Fruit fly (Drosophila melanogaster) S2 (cell line): ENCODE data around the gene CG42263.

ENCODE experiments used
- CG8478 ChIP-seq: fragments of >200 bp; optimal IDR thresholded peaks from 2 replicates; lab custom pipeline; 2018
- CTCF ChIP-seq, 2 experiments: fragments of >200 bp; optimal IDR thresholded peaks; 2 replicates each; lab custom pipeline; 2018

The CG42263 gene

DNA sequence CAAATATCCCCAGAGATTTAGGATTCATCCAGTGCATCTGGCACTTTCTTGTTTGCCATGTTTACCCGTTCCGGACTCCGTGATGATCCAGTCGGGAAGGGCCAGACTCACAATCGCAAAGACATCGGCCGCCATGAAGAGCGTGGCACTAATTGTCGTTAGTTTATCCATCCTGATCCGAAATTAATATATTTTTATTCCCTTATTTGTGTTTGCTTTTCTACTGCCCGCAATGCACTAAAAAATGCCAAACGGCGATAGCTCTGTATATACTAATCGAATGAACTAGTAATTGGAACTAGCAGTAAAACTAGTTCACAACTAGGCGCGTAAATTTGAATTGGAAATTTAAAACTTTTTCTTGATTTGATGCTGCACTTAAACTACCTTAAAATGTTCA, 24.0 kb upstream of the CG42263 start, which contains the start of gene CG14182:
TSS of gene CG14182 (minus strand) at position 221 of the 400 bp plus-strand sequence.
- TF ChIP-seq CTCF (optimal IDR thresholded peaks at IDR 0.05; lab: Kevin White, UChicago) (no peak), CG8478 (lab: Kevin White, UChicago) (no peak)

DNA sequence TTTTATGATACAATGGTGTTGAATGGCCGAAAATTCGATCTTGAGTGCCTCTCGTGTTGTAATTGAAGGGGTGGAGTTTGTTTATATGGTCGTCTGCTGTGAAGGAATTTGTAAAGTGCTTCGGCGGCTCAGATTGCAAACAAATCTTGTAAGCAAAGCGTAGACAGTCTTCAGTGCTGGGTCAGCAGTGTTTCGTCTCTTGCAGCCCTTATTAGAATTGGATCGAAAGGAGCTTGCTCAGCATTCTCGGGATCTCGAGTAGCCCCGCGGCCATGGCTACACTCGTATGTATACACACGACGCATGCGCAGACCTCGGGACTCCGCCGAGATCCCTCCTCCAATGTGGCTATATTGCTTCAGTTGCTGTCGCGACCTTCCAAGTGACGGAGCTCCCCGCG, 22.5 kb upstream of the CG42263 start:
- TF ChIP-seq CTCF (optimal IDR thresholded peaks at IDR 0.05; lab: Kevin White, UChicago) (no peak), CG8478 (lab: Kevin White, UChicago) (no peak)

DNA sequence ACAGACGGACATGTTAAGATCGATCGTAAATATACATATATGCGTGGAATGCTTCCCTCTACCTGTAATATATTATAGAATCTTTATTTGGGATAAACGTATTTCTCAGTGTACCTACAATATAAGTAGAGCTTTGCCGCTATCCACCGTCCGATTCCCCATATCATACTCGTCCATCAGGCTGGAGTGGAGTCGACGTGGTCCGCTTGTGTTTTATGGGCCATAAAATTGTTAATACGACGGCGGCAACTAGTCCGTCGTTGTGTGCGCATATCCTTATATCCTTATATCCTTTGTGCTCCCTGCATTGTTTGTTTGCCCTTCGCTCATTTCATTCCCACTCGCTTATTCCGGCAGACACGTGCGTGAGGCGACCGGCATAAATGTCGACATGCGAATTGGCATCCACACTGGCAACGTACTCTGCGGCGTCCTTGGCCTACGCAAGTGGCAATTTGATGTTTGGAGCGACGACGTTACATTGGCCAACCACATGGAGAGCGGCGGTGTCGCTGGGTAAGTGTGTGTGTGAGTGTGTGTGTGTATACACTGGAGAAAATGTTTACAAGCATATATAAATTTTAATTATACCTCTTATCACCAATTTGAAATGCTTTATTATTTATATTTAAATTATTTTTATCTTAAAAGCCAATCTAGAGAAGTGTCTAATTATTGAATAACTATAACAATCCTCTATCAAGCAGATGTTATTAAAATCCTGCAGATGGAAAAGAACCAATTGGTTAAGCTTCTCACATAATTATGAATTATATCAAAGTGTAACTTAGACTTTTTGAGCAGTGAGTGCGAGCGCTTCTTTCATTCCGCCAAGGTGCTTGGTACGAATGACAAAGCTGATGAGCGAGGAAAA, 13.4 kb upstream of the CG42263 start:
- no peak for TF ChIP-seq CTCF (optimal IDR thresholded peaks at IDR 0.05; lab: Kevin White, UChicago)
- TF ChIP-seq CG8478 (lab: Kevin White, UChicago) = no peak

DNA sequence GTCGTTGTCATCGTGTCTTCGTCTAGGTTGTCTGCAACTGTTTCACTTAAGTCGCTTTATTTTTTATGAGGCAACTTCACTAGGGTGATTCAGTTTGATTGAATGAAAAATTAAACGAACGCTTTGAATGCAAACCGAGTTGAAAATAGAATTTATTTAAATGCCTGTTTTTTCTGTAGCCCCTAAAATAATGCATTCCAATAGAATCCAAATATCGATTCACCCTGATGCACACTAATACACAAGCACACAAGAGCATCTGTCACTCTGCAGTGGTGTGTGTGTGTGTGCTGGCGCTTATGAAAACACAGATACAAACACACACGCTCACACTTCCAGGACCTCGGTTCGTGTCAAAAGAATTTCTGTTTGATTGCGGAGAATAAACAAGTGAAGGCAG, 6.2 kb upstream of the CG42263 start:
- TF ChIP-seq CG8478 (lab: Kevin White, UChicago) (no peak), CTCF (optimal IDR thresholded peaks at IDR 0.05; lab: Kevin White, UChicago) (no peak)

dm6 chr3L:19954426-19954825, 1.2 kb downstream of the CG42263 start, which contains the start of gene CG42654:
CG42654 (minus strand) TSS chr3L:19954526.
- no peak for TF ChIP-seq CG8478 (lab: Kevin White, UChicago)

- TF ChIP-seq CG8478 (lab: Kevin White, UChicago) (no peak), CTCF (optimal IDR thresholded peaks at IDR 0.05; lab: Kevin White, UChicago) (no peak)
Measured at dm6 chr3L:19953612-19954011, 2.0 kb downstream of the CG42263 start, which contains the start of gene CG42655. CG42655 (minus strand) TSS chr3L:19953712.

DNA sequence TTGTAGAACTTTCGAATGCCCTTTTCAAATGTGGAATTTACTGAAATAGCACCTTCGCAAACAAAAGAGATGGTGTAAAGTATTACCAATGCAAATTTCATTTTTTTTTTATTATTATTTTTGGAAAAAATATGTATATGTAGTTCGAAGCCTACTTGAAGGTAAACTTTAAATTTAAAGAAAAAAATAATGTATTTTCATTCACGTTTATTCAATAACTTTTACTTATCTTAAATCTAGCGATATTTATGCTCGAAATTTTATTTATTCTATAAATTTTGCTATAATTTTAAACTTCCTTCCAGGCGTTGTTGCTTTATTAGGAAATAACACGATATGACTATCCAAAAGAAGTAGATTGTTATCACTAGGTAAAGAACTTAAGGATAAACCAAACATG, 2.9 kb downstream of the CG42263 start, which contains the start of gene CG33710:
TSS of gene CG33710 (minus strand) at position 101 of the 400 bp plus-strand sequence.
- TF ChIP-seq CG8478 (lab: Kevin White, UChicago) (no peak), CTCF (optimal IDR thresholded peaks at IDR 0.05; lab: Kevin White, UChicago) (no peak)

dm6 chr3L:19951868-19952267, 3.7 kb downstream of the CG42263 start, which contains the start of gene CG34258:
CG34258 (minus strand) TSS chr3L:19951968.
- TF ChIP-seq CG8478 (lab: Kevin White, UChicago) = no peak
- TF ChIP-seq CTCF (optimal IDR thresholded peaks at IDR 0.05; lab: Kevin White, UChicago) = no peak

- TF ChIP-seq CG8478 (lab: Kevin White, UChicago) (no peak), CTCF (optimal IDR thresholded peaks at IDR 0.05; lab: Kevin White, UChicago) (no peak)
Measured at dm6 chr3L:19951035-19951434, 4.6 kb downstream of the CG42263 start, which contains the start of gene CG32219. CG32219 (minus strand) TSS chr3L:19951135.

DNA sequence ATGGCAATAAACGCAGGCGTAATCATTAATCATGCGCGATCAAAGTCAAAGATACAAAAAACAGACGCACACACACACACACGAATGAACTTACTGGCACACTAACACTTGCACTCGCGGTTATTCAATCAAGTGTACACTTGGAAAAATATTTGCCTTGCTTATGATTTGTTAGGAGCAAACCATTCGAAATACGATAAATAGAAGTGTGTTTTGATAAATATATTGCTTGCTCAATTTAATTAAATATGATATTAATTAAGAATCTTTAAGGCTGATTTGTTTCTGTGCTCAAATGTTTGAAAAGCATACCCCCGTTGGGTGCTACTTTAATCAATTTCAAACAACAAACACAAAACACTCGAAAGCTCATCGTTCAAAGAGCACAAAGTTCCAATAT, 10.1 kb downstream of the CG42263 start:
- TF ChIP-seq CG8478 (lab: Kevin White, UChicago) (no peak), CTCF (optimal IDR thresholded peaks at IDR 0.05; lab: Kevin White, UChicago) (no peak)

dm6 chr3L:19941162-19941561, 14.4 kb downstream of the CG42263 start:
- TF ChIP-seq CTCF (optimal IDR thresholded peaks at IDR 0.05; lab: Kevin White, UChicago) (no peak), CG8478 (lab: Kevin White, UChicago) (no peak)

DNA sequence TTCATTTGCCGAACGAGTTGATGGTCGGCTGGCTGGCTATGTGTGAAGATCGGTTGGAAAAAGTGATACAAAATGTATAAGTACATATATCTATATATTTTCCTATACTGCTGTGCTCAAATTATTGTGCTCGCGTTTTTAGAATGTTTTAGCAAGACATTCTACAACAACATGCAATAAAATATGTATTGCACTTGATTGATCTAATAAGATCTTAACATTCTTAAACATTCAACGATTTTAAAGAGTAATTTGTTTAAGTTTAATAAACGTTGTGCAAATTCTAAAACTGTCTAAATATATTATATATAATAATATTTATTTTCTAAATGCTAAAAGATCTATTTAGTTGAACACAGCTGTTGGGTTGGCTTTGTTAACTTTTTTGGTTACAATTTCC, 15.2 kb downstream of the CG42263 start:
- TF ChIP-seq CG8478 (lab: Kevin White, UChicago) = no peak
- TF ChIP-seq CTCF (optimal IDR thresholded peaks at IDR 0.05; lab: Kevin White, UChicago) = no peak

- TF ChIP-seq CTCF (optimal IDR thresholded peaks at IDR 0.05; lab: Kevin White, UChicago) (no peak), CG8478 (lab: Kevin White, UChicago) (no peak)
Measured at dm6 chr3L:19939024-19939423, 16.6 kb downstream of the CG42263 start, which contains the start of gene Ac76E. Ac76E (plus strand) TSS chr3L:19939287.

DNA sequence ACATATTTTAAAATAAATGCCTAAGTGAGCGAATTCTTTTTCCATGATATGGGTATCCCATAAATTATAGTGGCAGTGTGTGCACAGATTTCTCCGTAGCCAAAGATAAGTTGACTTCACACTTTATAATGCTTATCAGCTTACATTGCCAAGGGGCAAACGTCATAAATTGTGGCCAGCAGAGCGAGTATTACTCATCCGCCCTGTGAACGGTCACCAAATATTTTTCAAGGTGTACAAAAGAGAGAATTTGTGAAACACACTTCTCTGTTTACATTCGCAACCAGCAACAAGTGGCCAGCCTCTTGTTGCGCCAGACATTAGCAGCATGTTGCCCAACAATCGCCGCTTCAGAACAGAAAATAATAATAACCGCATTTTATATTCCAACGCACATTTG, 22.7 kb downstream of the CG42263 start:
- no peak for TF ChIP-seq CG8478 (lab: Kevin White, UChicago)
- no peak for TF ChIP-seq CTCF (optimal IDR thresholded peaks at IDR 0.05; lab: Kevin White, UChicago)

DNA sequence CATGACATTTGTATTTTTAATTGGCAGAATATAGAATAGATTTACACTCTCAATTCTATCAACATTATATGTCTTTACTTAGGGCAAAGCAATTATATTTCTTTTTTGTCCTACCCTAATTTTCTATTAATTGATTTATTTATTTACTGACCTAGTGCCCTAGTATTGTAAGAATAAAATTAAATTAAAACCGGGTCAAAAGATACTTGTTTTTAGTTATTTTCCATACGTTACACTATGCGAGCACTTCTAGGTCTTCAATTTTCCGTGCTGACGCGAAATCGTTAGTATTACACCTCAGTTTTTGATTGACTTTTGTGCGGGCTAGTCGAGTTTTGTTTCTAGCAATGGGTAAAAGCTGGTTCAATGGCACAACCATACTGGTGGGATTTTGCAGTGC, 24.2 kb downstream of the CG42263 start, which contains the start of gene CG46462:
TSS of gene CG46462 (plus strand) at position 301 of the 400 bp plus-strand sequence.
- no peak for TF ChIP-seq CTCF (optimal IDR thresholded peaks at IDR 0.05; lab: Kevin White, UChicago)
- no peak for TF ChIP-seq CG8478 (lab: Kevin White, UChicago)
